Worm (Caenorhabditis elegans) whole organism, L4/young adult: ENCODE results near the gene kin-30.

Experiments
- dao-5 ChIP-seq: sonication (generic microtip); optimal IDR thresholded peaks from 2 replicates; lab custom pipeline; 2016; ENCODE audit warnings: missing genotype, missing genetic modification characterization, moderate library complexity, missing compliant biosample characterization
- him-1 ChIP-seq: sonication (generic microtip); optimal IDR thresholded peaks from 2 replicates; lab custom pipeline; 2016; ENCODE audit warnings: missing genotype, missing genetic modification reagents, missing genetic modification characterization, missing compliant biosample characterization

- TF ChIP-seq him-1 (no peak), dao-5 (tag; lab: Kevin White, UChicago) (no peak)
Observed at ce11 chrV:15235661-15236060, 8.9 kb upstream of the kin-30 start, which contains the start of gene nhr-164.
